Fruit fly (Drosophila melanogaster) whole organism, embryonic: Measurements from ENCODE around the gene Mgat3.

Experiments
- Atf6 ChIP-seq: fragments of 200-800 bp; sonication (Bioruptor generic); IDR thresholded peaks from 2 replicates; pipeline ENCODE4 v1.3.6; 2022; ENCODE audit warnings: missing biosample characterization, missing genetic modification characterization
- CG10267 ChIP-seq: fragments of 200-800 bp; sonication (Bioruptor generic); optimal IDR thresholded peaks from 2 replicates; lab custom pipeline; 2018; ENCODE audit warnings: missing biosample characterization, mild to moderate bottlenecking, missing genetic modification characterization, moderate library complexity
- CG10462 ChIP-seq: fragments of 200-800 bp; sonication (Bioruptor generic); optimal IDR thresholded peaks from 2 replicates; lab custom pipeline; 2016; ENCODE audit warnings: missing biosample characterization, missing genetic modification characterization
- CG10979 ChIP-seq: fragments of 200-800 bp; sonication (Bioruptor generic); optimal IDR thresholded peaks from 2 replicates; lab custom pipeline; 2018; ENCODE audit warnings: missing biosample characterization, mild to moderate bottlenecking, missing genetic modification characterization, moderate library complexity
- CG11504 ChIP-seq: fragments of 200-800 bp; sonication (Bioruptor generic); optimal IDR thresholded peaks from 3 replicates; lab custom pipeline; 2019; ENCODE audit warnings: missing biosample characterization, mild to moderate bottlenecking, missing genetic modification characterization, moderate library complexity
- CG12104 ChIP-seq: fragments of 200-800 bp; sonication (Bioruptor generic); optimal IDR thresholded peaks from 3 replicates; lab custom pipeline; 2016; ENCODE audit warnings: missing biosample characterization, missing genetic modification characterization
- CG12942 ChIP-seq: fragments of 200-800 bp; sonication (Bioruptor generic); optimal IDR thresholded peaks from 3 replicates; lab custom pipeline; 2016; ENCODE audit warnings: missing biosample characterization, missing genetic modification characterization
- CG13894 ChIP-seq: fragments of 200-800 bp; sonication (Bioruptor generic); optimal IDR thresholded peaks from 3 replicates; lab custom pipeline; 2018; ENCODE audit warnings: missing biosample characterization, mild to moderate bottlenecking, missing genetic modification characterization, moderate library complexity
- CG15601 ChIP-seq: fragments of 200-800 bp; sonication (Bioruptor generic); optimal IDR thresholded peaks from 3 replicates; lab custom pipeline; 2019; ENCODE audit warnings: missing biosample characterization, mild to moderate bottlenecking, missing genetic modification characterization, moderate library complexity
- CG1602 ChIP-seq: fragments of 200-800 bp; sonication (Bioruptor generic); optimal IDR thresholded peaks from 3 replicates; lab custom pipeline; 2016; ENCODE audit warnings: missing biosample characterization, missing genetic modification characterization
- CG16779 ChIP-seq: fragments of 200-800 bp; sonication (Bioruptor generic); IDR thresholded peaks from 2 replicates; pipeline ENCODE4 v1.3.6; 2022; ENCODE audit warnings: missing biosample characterization, missing genetic modification characterization
- CG2875 ChIP-seq: fragments of 200-800 bp; sonication (Bioruptor generic); optimal IDR thresholded peaks from 2 replicates; lab custom pipeline; 2017; ENCODE audit warnings: missing biosample characterization, mild to moderate bottlenecking, missing genetic modification characterization, missing genetic modification reagents
- CG32767 ChIP-seq: fragments of 200-800 bp; sonication (Bioruptor generic); IDR thresholded peaks from 2 replicates; pipeline ENCODE4 v1.3.6; 2022; ENCODE audit warnings: missing biosample characterization, missing genetic modification characterization
- CG4617 ChIP-seq: fragments of 200-800 bp; sonication (Bioruptor generic); optimal IDR thresholded peaks from 3 replicates; lab custom pipeline; 2016; ENCODE audit warnings: missing biosample characterization, missing genetic modification characterization, borderline replicate concordance
- CG4730 ChIP-seq: fragments of 200-800 bp; sonication (Bioruptor generic); IDR thresholded peaks from 2 replicates; pipeline ENCODE4 v1.3.6; 2022; ENCODE audit warnings: missing biosample characterization, missing genetic modification characterization
- CG7987 ChIP-seq: fragments of 200-800 bp; sonication (Bioruptor generic); optimal IDR thresholded peaks from 2 replicates; lab custom pipeline; 2018; ENCODE audit warnings: missing biosample characterization, mild to moderate bottlenecking, missing genetic modification characterization, moderate library complexity
- CG8089 ChIP-seq: fragments of 200-800 bp; sonication (Bioruptor generic); optimal IDR thresholded peaks from 3 replicates; lab custom pipeline; 2016; ENCODE audit warnings: missing biosample characterization, missing genetic modification characterization
- CG8281 ChIP-seq: fragments of 200-800 bp; sonication (Bioruptor generic); optimal IDR thresholded peaks from 2 replicates; lab custom pipeline; 2018; ENCODE audit warnings: missing biosample characterization, mild to moderate bottlenecking, missing genetic modification characterization, moderate library complexity
- CG8388 ChIP-seq: fragments of 200-800 bp; sonication (Bioruptor generic); optimal IDR thresholded peaks from 2 replicates; lab custom pipeline; 2019; ENCODE audit warnings: missing biosample characterization, mild to moderate bottlenecking, missing genetic modification characterization, moderate library complexity
- CG8944 ChIP-seq: fragments of 200-800 bp; sonication (Bioruptor generic); optimal IDR thresholded peaks from 3 replicates; lab custom pipeline; 2016; ENCODE audit warnings: missing biosample characterization, missing genetic modification characterization
- CG9817 ChIP-seq: fragments of 200-800 bp; sonication (Bioruptor generic); optimal IDR thresholded peaks from 2 replicates; lab custom pipeline; 2018; ENCODE audit warnings: missing biosample characterization, mild to moderate bottlenecking, missing genetic modification characterization, moderate library complexity
- E2f1 ChIP-seq: fragments of 200-800 bp; sonication (Bioruptor generic); IDR thresholded peaks from 2 replicates; pipeline ENCODE4 v1.3.6; 2022; ENCODE audit warnings: missing biosample characterization, missing genetic modification characterization
- Fer2 ChIP-seq: fragments of 200-800 bp; sonication (Bioruptor generic); optimal IDR thresholded peaks from 2 replicates; lab custom pipeline; 2018; ENCODE audit warnings: missing biosample characterization, mild to moderate bottlenecking, missing genetic modification characterization, moderate library complexity
- Hmr ChIP-seq: fragments of 200-800 bp; sonication (Bioruptor generic); optimal IDR thresholded peaks from 3 replicates; lab custom pipeline; 2017; ENCODE audit warnings: mild to moderate bottlenecking, missing biosample characterization, missing genetic modification reagents, missing genetic modification characterization
- Neu2 ChIP-seq: fragments of 200-800 bp; sonication (Bioruptor generic); optimal IDR thresholded peaks from 3 replicates; lab custom pipeline; 2016; ENCODE audit warnings: missing biosample characterization, missing genetic modification characterization, borderline replicate concordance
- Nf-YC ChIP-seq: fragments of 200-800 bp; optimal IDR thresholded peaks from 3 replicates; lab custom pipeline; 2019; ENCODE audit warnings: missing biosample characterization, mild to moderate bottlenecking, missing genetic modification characterization, moderate library complexity
- Sin3A ChIP-seq: fragments of >200 bp; optimal IDR thresholded peaks from 2 replicates; lab custom pipeline; 2018
- Sox100B ChIP-seq: fragments of 200-800 bp; sonication (Bioruptor generic); optimal IDR thresholded peaks from 3 replicates; lab custom pipeline; 2018; ENCODE audit warnings: missing biosample characterization, mild to moderate bottlenecking, missing genetic modification characterization
- Sry-β ChIP-seq: fragments of 200-800 bp; sonication (Bioruptor generic); optimal IDR thresholded peaks from 2 replicates; lab custom pipeline; 2018; ENCODE audit warnings: missing biosample characterization, mild to moderate bottlenecking, missing genetic modification characterization, moderate library complexity
- az2 ChIP-seq: fragments of 200-800 bp; sonication (Bioruptor generic); optimal IDR thresholded peaks from 3 replicates; lab custom pipeline; 2016; ENCODE audit warnings: missing biosample characterization, missing genetic modification characterization
- bcd ChIP-seq: fragments of 200-800 bp; sonication (Bioruptor generic); optimal IDR thresholded peaks from 2 replicates; lab custom pipeline; 2017; ENCODE audit warnings: missing biosample characterization, mild to moderate bottlenecking, missing genetic modification characterization
- cg ChIP-seq: fragments of 200-800 bp; sonication (Bioruptor generic); optimal IDR thresholded peaks from 3 replicates; lab custom pipeline; 2019; ENCODE audit warnings: missing biosample characterization, mild to moderate bottlenecking, missing genetic modification characterization, moderate library complexity
- chif ChIP-seq, 2 experiments: fragments of 200-800 bp; sonication (Bioruptor generic); optimal IDR thresholded peaks; 3 replicates each; lab custom pipeline; 2016; ENCODE audit warnings: missing biosample characterization in 2 of 2, missing genetic modification characterization in 2 of 2
- gcm ChIP-seq: fragments of 200-800 bp; sonication (Bioruptor generic); optimal IDR thresholded peaks from 2 replicates; lab custom pipeline; 2019; ENCODE audit warnings: missing biosample characterization, mild to moderate bottlenecking, missing genetic modification characterization, moderate library complexity
- gcm2 ChIP-seq: fragments of 200-800 bp; sonication (Bioruptor generic); optimal IDR thresholded peaks from 2 replicates; lab custom pipeline; 2016; ENCODE audit warnings: missing biosample characterization, missing genetic modification characterization
- gfzf ChIP-seq: fragments of 200-800 bp; sonication (Bioruptor generic); optimal IDR thresholded peaks from 2 replicates; lab custom pipeline; 2016; ENCODE audit warnings: missing biosample characterization, mild to moderate bottlenecking, missing genetic modification characterization, moderate library complexity
- grn ChIP-seq: fragments of 200-800 bp; sonication (Bioruptor generic); optimal IDR thresholded peaks from 3 replicates; lab custom pipeline; 2017; ENCODE audit warnings: missing biosample characterization, missing genetic modification characterization
- hbn ChIP-seq: fragments of 200-800 bp; sonication (Bioruptor generic); IDR thresholded peaks from 2 replicates; pipeline ENCODE4 v1.3.6; 2022; ENCODE audit warnings: missing biosample characterization, missing genetic modification characterization; ENCODE audit not compliant: partially characterized antibody
- her ChIP-seq: fragments of 200-800 bp; sonication (Bioruptor generic); optimal IDR thresholded peaks from 2 replicates; lab custom pipeline; 2016; ENCODE audit warnings: missing biosample characterization, missing genetic modification characterization
- inv ChIP-seq: fragments of 200-800 bp; sonication (Bioruptor generic); IDR thresholded peaks from 2 replicates; pipeline ENCODE4 v1.3.6; 2022; ENCODE audit warnings: missing biosample characterization, missing genetic modification characterization; ENCODE audit not compliant: partially characterized antibody
- kni ChIP-seq: fragments of 200-800 bp; sonication (Bioruptor generic); optimal IDR thresholded peaks from 3 replicates; lab custom pipeline; 2017; ENCODE audit warnings: mild to moderate bottlenecking, missing biosample characterization, missing genetic modification reagents, missing genetic modification characterization
- nerfin-1 ChIP-seq: fragments of 200-800 bp; sonication (Bioruptor generic); optimal IDR thresholded peaks from 3 replicates; lab custom pipeline; 2019; ENCODE audit warnings: missing biosample characterization, mild to moderate bottlenecking, missing genetic modification characterization, moderate library complexity
- nmo ChIP-seq: fragments of 200-800 bp; sonication (Bioruptor generic); optimal IDR thresholded peaks from 2 replicates; lab custom pipeline; 2018; ENCODE audit warnings: missing biosample characterization, mild to moderate bottlenecking, missing genetic modification characterization, moderate library complexity
- oc ChIP-seq: fragments of 200-800 bp; sonication (Bioruptor generic); optimal IDR thresholded peaks from 2 replicates; lab custom pipeline; 2018; ENCODE audit warnings: missing biosample characterization, mild to moderate bottlenecking, missing genetic modification characterization, moderate library complexity
- run ChIP-seq: fragments of 200-800 bp; sonication (Bioruptor generic); optimal IDR thresholded peaks from 3 replicates; lab custom pipeline; 2018; ENCODE audit warnings: missing biosample characterization, mild to moderate bottlenecking, missing genetic modification characterization
- sens ChIP-seq: fragments of 200-800 bp; sonication (Bioruptor generic); peaks from one replicate; lab custom pipeline; 2016; ENCODE audit warnings: missing biosample characterization, missing genetic modification characterization
- sisA ChIP-seq: fragments of 200-800 bp; sonication (Bioruptor generic); IDR thresholded peaks from 2 replicates; pipeline ENCODE4 v1.3.6; 2022; ENCODE audit warnings: missing biosample characterization, missing genetic modification characterization
- trh ChIP-seq: fragments of 200-800 bp; sonication (Bioruptor generic); optimal IDR thresholded peaks from 2 replicates; lab custom pipeline; 2016; ENCODE audit warnings: missing biosample characterization, missing genetic modification characterization
- ttk ChIP-seq: fragments of 200-800 bp; sonication (Bioruptor generic); IDR thresholded peaks from 2 replicates; pipeline ENCODE4 v2.1.2; 2022; ENCODE audit warnings: missing biosample characterization, missing genetic modification characterization

Gene Mgat3

dm6 chr2L:13219281-13220092 is 37.1 kb upstream of the Mgat3 start, which contains the start of the genes CG9426 and mRF1 (continued):
- TF ChIP-seq Atf6 (no peak), ttk (no peak), CG7987 (GFP tag; lab: Kevin White, UChicago) (peak; percentile 37), E2f1 (GFP tag; lab: Robert Waterston, UW) (no peak), CG10267 (tag; lab: Kevin White, UChicago) (peak; percentile 77), nerfin-1 (tag; lab: Kevin White, UChicago) (no peak), sisA (GFP tag; lab: Robert Waterston, UW) (no peak), Sin3A (lab: Kevin White, UChicago) (peak; percentile 59), gfzf (GFP tag; lab: Kevin White, UChicago) (peak; percentile 49), Hmr (GFP tag; lab: Kevin White, UChicago) (peak; percentile 3), gcm2 (GFP tag; lab: Kevin White, UChicago) (no peak), CG11504 (peak; percentile 63), sens (peak; percentile 88), CG15601 (tag; lab: Kevin White, UChicago) (peak; percentile 48), Sry-β (GFP tag; lab: Kevin White, UChicago) (no peak), hbn (GFP tag; lab: Robert Waterston, UW) (peak; percentile 95), inv (GFP tag; lab: Robert Waterston, UW) (peak; percentile 96), cg (GFP tag; lab: Kevin White, UChicago) (peak; percentile 53), trh (GFP tag; lab: Kevin White, UChicago) (no peak), CG8388 (GFP tag; lab: Kevin White, UChicago) (no peak), kni (GFP tag; lab: Kevin White, UChicago) (peak; percentile 62), CG1602 (GFP tag; lab: Kevin White, UChicago) (no peak), CG8281 (tag; lab: Kevin White, UChicago) (no peak), bcd (GFP tag; lab: Kevin White, UChicago) (no peak), CG12104 (GFP tag; lab: Kevin White, UChicago) (no peak), CG2875 (GFP tag; lab: Kevin White, UChicago) (no peak), grn (GFP tag; lab: Kevin White, UChicago) (peak; percentile 57), CG8944 (no peak), CG10462 (GFP tag; lab: Kevin White, UChicago) (no peak), Sox100B (GFP tag; lab: Kevin White, UChicago) (no peak), CG32767 (peak; percentile 44; the same call in 1 of the 2 replicates), nmo (GFP tag; lab: Kevin White, UChicago) (peak; percentile 50), gcm (GFP tag; lab: Kevin White, UChicago) (no peak), Fer2 (tag; lab: Kevin White, UChicago) (no peak), CG8089 (no peak), CG10979 (tag; lab: Kevin White, UChicago) (peak; percentile 13), oc (no peak), CG16779 (GFP tag; lab: Robert Waterston, UW) (no peak), Neu2 (GFP tag; lab: Kevin White, UChicago) (peak; percentile 21), CG4730 (GFP tag; lab: Robert Waterston, UW) (no peak), chif (GFP tag; optimal IDR thresholded peaks at IDR 0.05; lab: Kevin White, UChicago) (no peak), az2 (GFP tag; lab: Kevin White, UChicago) (no peak), CG4617 (GFP tag; lab: Kevin White, UChicago) (peak; percentile 93), Nf-YC (tag; lab: Kevin White, UChicago) (peak; percentile 90), her (GFP tag; lab: Kevin White, UChicago) (peak; percentile 22), run (tag; lab: Kevin White, UChicago) (no peak), CG9817 (no peak), CG12942 (no peak), CG13894 (tag; lab: Kevin White, UChicago) (peak; percentile 3)
